Worm (Caenorhabditis elegans) whole organism, L1 larva: ENCODE data around the gene prp-18.

Source experiments
- C04F5.9 ChIP-seq: sonication (generic microtip); optimal IDR thresholded peaks from 2 replicates; lab custom pipeline; 2016; ENCODE audit warnings: missing genetic modification characterization, missing compliant biosample characterization
- F16B12.6 ChIP-seq: fragments of 150-350 bp; optimal IDR thresholded peaks from 2 replicates; lab custom pipeline; 2014; ENCODE audit warnings: missing biosample characterization, missing genetic modification characterization
- aha-1 ChIP-seq: fragments of 150-350 bp; optimal IDR thresholded peaks from 2 replicates; lab custom pipeline; 2014; ENCODE audit warnings: missing biosample characterization, missing genetic modification characterization
- ama-1 ChIP-seq: fragments of 150-350 bp; optimal IDR thresholded peaks from 2 replicates; lab custom pipeline; 2014
- blmp-1 ChIP-seq: fragments of 150-350 bp; optimal IDR thresholded peaks from 2 replicates; lab custom pipeline; 2014; ENCODE audit warnings: missing biosample characterization, missing genetic modification characterization
- ceh-63 ChIP-seq: fragments of 200-800 bp; sonication (Bioruptor generic); optimal IDR thresholded peaks from 2 replicates; lab custom pipeline; 2018; ENCODE audit warnings: mild to moderate bottlenecking, missing genetic modification characterization, missing compliant biosample characterization
- ceh-8 ChIP-seq: fragments of 200-800 bp; sonication (Bioruptor generic); optimal IDR thresholded peaks from 2 replicates; lab custom pipeline; 2018; ENCODE audit warnings: mild to moderate bottlenecking, missing genetic modification characterization, moderate library complexity, missing compliant biosample characterization
- ceh-82 ChIP-seq, 3 experiments: fragments of 150-350 bp in 1 of 3; sonication (generic microtip) in 2 of 3; optimal IDR thresholded peaks; 2 replicates each; lab custom pipeline; 2014 to 2017; ENCODE audit warnings: missing biosample characterization in 3 of 3, missing genetic modification characterization in 3 of 3
- dpl-1 ChIP-seq, 3 experiments: fragments of 150-350 bp in 2 of 3; sonication (generic microtip) in 1 of 3; optimal IDR thresholded peaks; 2 replicates each; lab custom pipeline; 2014 to 2017; ENCODE audit warnings: missing biosample characterization in 3 of 3, missing genetic modification characterization in 3 of 3, missing genetic modification reagents in 3 of 3
- dsc-1 ChIP-seq: sonication (generic microtip); optimal IDR thresholded peaks from 2 replicates; lab custom pipeline; 2016; ENCODE audit warnings: mild to moderate bottlenecking, missing genetic modification characterization, missing compliant biosample characterization
- efl-1 ChIP-seq, 4 experiments: fragments of 150-350 bp; optimal IDR thresholded peaks in 3 of 4; peaks in 1 of 4; 1 replicate in 1 of 4; 2 replicates in 3 of 4; lab custom pipeline; 2014; ENCODE audit warnings: missing biosample characterization in 2 of 4, missing genetic modification characterization in 2 of 4, missing genetic modification reagents in 2 of 4
- efl-3 ChIP-seq: fragments of 200-800 bp; sonication (Bioruptor generic); optimal IDR thresholded peaks from 2 replicates; lab custom pipeline; 2018; ENCODE audit warnings: mild to moderate bottlenecking, missing genetic modification characterization, missing compliant biosample characterization
- egl-27 ChIP-seq, 2 experiments: fragments of 150-350 bp in 1 of 2; sonication (generic microtip); optimal IDR thresholded peaks; 3 replicates each; lab custom pipeline; 2017 to 2018; ENCODE audit warnings: missing biosample characterization in 2 of 2, missing genetic modification characterization in 2 of 2, missing genetic modification reagents in 2 of 2
- elt-2 ChIP-seq: sonication (generic microtip); optimal IDR thresholded peaks from 2 replicates; lab custom pipeline; 2016; ENCODE audit warnings: missing genetic modification characterization, mild to moderate bottlenecking, inconsistent platforms, missing compliant biosample characterization, missing genetic modification reagents
- elt-3 ChIP-seq, 6 experiments: fragments of 150-350 bp in 1 of 6; sonication (generic microtip); optimal IDR thresholded peaks; 2 replicates each; lab custom pipeline; 2017 to 2018; ENCODE audit warnings: missing biosample characterization in 6 of 6, missing genetic modification characterization in 6 of 6, inconsistent platforms in 1 of 6
- fkh-8 ChIP-seq: sonication (generic microtip); optimal IDR thresholded peaks from 2 replicates; lab custom pipeline; 2016; ENCODE audit warnings: mild to moderate bottlenecking, missing genetic modification characterization, missing compliant biosample characterization
- fos-1 ChIP-seq: fragments of 150-350 bp; optimal IDR thresholded peaks from 2 replicates; lab custom pipeline; 2014; ENCODE audit warnings: missing biosample characterization, missing genetic modification characterization
- hlh-17 ChIP-seq: fragments of 200-800 bp; sonication (Bioruptor generic); optimal IDR thresholded peaks from 2 replicates; lab custom pipeline; 2018; ENCODE audit warnings: missing genetic modification characterization, mild to moderate bottlenecking, missing compliant biosample characterization, moderate library complexity, borderline replicate concordance
- irx-1 ChIP-seq: sonication (generic microtip); optimal IDR thresholded peaks from 2 replicates; lab custom pipeline; 2016; ENCODE audit warnings: missing genetic modification characterization, missing compliant biosample characterization
- lin-14 ChIP-seq: fragments of 200-800 bp; sonication (Bioruptor generic); optimal IDR thresholded peaks from 2 replicates; lab custom pipeline; 2018; ENCODE audit warnings: mild to moderate bottlenecking, missing genetic modification characterization, moderate library complexity, missing compliant biosample characterization
- lin-15B ChIP-seq: fragments of 150-350 bp; sonication (generic microtip); optimal IDR thresholded peaks from 3 replicates; lab custom pipeline; 2014; ENCODE audit warnings: missing biosample characterization, missing genetic modification characterization
- lin-35 ChIP-seq, 2 experiments: fragments of 150-350 bp; optimal IDR thresholded peaks; 2 replicates each; lab custom pipeline; 2014; ENCODE audit warnings: missing biosample characterization in 2 of 2, missing genetic modification characterization in 2 of 2, missing genetic modification reagents in 2 of 2
- lin-39 ChIP-seq: fragments of 150-350 bp; optimal IDR thresholded peaks from 2 replicates; lab custom pipeline; 2014; ENCODE audit warnings: missing biosample characterization, missing genetic modification reagents, missing genetic modification characterization
- lir-3 ChIP-seq: sonication (generic microtip); optimal IDR thresholded peaks from 2 replicates; lab custom pipeline; 2016; ENCODE audit warnings: mild to moderate bottlenecking, missing genetic modification characterization, moderate library complexity, missing compliant biosample characterization; ENCODE audit not compliant: poor library complexity
- lsy-2 ChIP-seq, 2 experiments: fragments of 150-350 bp; optimal IDR thresholded peaks; 2 replicates each; lab custom pipeline; 2014; ENCODE audit warnings: missing biosample characterization in 2 of 2, missing genetic modification characterization in 2 of 2
- mdl-1 ChIP-seq, 2 experiments: fragments of 150-350 bp; optimal IDR thresholded peaks; 2 replicates each; lab custom pipeline; 2014 to 2017; ENCODE audit warnings: missing biosample characterization in 2 of 2, missing genetic modification characterization in 2 of 2, inconsistent platforms in 1 of 2
- mef-2 ChIP-seq: fragments of 150-350 bp; optimal IDR thresholded peaks from 2 replicates; lab custom pipeline; 2014; ENCODE audit warnings: missing biosample characterization, missing genetic modification characterization
- mep-1 ChIP-seq: fragments of 150-350 bp; optimal IDR thresholded peaks from 2 replicates; lab custom pipeline; 2014; ENCODE audit warnings: missing biosample characterization, missing genetic modification characterization
- nhr-12 ChIP-seq: sonication (generic microtip); optimal IDR thresholded peaks from 2 replicates; lab custom pipeline; 2017; ENCODE audit warnings: missing biosample characterization, missing genetic modification characterization
- nhr-19 ChIP-seq: fragments of 200-800 bp; sonication (Bioruptor generic); conservative IDR thresholded peaks from 2 replicates; pipeline ENCODE4 v1.3.6; 2022; ENCODE audit warnings: missing genetic modification characterization, missing compliant biosample characterization
- nhr-20 ChIP-seq: sonication (generic microtip); optimal IDR thresholded peaks from 2 replicates; lab custom pipeline; 2016; ENCODE audit warnings: mild to moderate bottlenecking, missing genetic modification characterization, missing compliant biosample characterization
- nhr-237 ChIP-seq: fragments of 150-350 bp; optimal IDR thresholded peaks from 2 replicates; lab custom pipeline; 2014; ENCODE audit warnings: missing biosample characterization, missing genetic modification characterization
- nhr-47 ChIP-seq: sonication (generic microtip); optimal IDR thresholded peaks from 2 replicates; lab custom pipeline; 2016; ENCODE audit warnings: mild to moderate bottlenecking, missing genetic modification characterization, moderate library complexity, missing compliant biosample characterization
- nhr-71 ChIP-seq: sonication (generic microtip); optimal IDR thresholded peaks from 2 replicates; lab custom pipeline; 2016; ENCODE audit warnings: mild to moderate bottlenecking, missing genetic modification characterization, moderate library complexity, missing compliant biosample characterization
- nhr-76 ChIP-seq: sonication (generic microtip); optimal IDR thresholded peaks from 2 replicates; lab custom pipeline; 2017; ENCODE audit warnings: missing biosample characterization, missing genetic modification characterization
- nhr-84 ChIP-seq: sonication (generic microtip); optimal IDR thresholded peaks from 2 replicates; lab custom pipeline; 2017; ENCODE audit warnings: missing biosample characterization, missing genetic modification characterization
- nhr-85 ChIP-seq: sonication (generic microtip); peaks from one replicate; lab custom pipeline; 2016; ENCODE audit warnings: missing genetic modification characterization, inconsistent platforms, missing compliant biosample characterization
- rnt-1 ChIP-seq: sonication (generic microtip); optimal IDR thresholded peaks from 2 replicates; lab custom pipeline; 2016; ENCODE audit warnings: mild to moderate bottlenecking, missing genetic modification characterization, moderate library complexity, missing compliant biosample characterization
- skn-1 ChIP-seq: fragments of 150-350 bp; optimal IDR thresholded peaks from 2 replicates; lab custom pipeline; 2014; ENCODE audit warnings: missing biosample characterization, missing genetic modification characterization
- snu-23 ChIP-seq: sonication (generic microtip); optimal IDR thresholded peaks from 2 replicates; lab custom pipeline; 2016; ENCODE audit warnings: missing genetic modification characterization, missing compliant biosample characterization
- sox-4 ChIP-seq: sonication (generic microtip); optimal IDR thresholded peaks from 2 replicates; lab custom pipeline; 2016; ENCODE audit warnings: missing genetic modification characterization, missing compliant biosample characterization
- swsn-7 ChIP-seq: sonication (generic microtip); optimal IDR thresholded peaks from 2 replicates; lab custom pipeline; 2016; ENCODE audit warnings: missing genetic modification characterization, missing compliant biosample characterization
- tbx-2 ChIP-seq: sonication (generic microtip); optimal IDR thresholded peaks from 2 replicates; lab custom pipeline; 2016; ENCODE audit warnings: missing genetic modification characterization, missing compliant biosample characterization
- tlp-1 ChIP-seq: fragments of 150-350 bp; optimal IDR thresholded peaks from 2 replicates; lab custom pipeline; 2014; ENCODE audit warnings: missing biosample characterization, missing genetic modification characterization
- unc-130 ChIP-seq: fragments of 150-350 bp; optimal IDR thresholded peaks from 2 replicates; lab custom pipeline; 2017; ENCODE audit warnings: missing biosample characterization, missing genetic modification characterization, inconsistent platforms
- unc-30 ChIP-seq: sonication (generic microtip); optimal IDR thresholded peaks from 2 replicates; lab custom pipeline; 2017; ENCODE audit warnings: missing biosample characterization, missing genetic modification characterization
- unc-62 ChIP-seq: fragments of 150-350 bp; optimal IDR thresholded peaks from 2 replicates; lab custom pipeline; 2014; ENCODE audit warnings: missing biosample characterization, missing genetic modification reagents, missing genetic modification characterization
- unc-86 ChIP-seq: sonication (generic microtip); optimal IDR thresholded peaks from 2 replicates; lab custom pipeline; 2016; ENCODE audit warnings: missing genetic modification characterization, missing compliant biosample characterization
- unc-98 ChIP-seq: fragments of 200-800 bp; sonication (Bioruptor generic); IDR thresholded peaks from 2 replicates; pipeline ENCODE4 v1.3.6; 2022; ENCODE audit warnings: missing genetic modification characterization, missing compliant biosample characterization
- xbp-1 ChIP-seq: sonication (generic microtip); optimal IDR thresholded peaks from 2 replicates; lab custom pipeline; 2016; ENCODE audit warnings: missing genetic modification characterization, missing compliant biosample characterization
- zag-1 ChIP-seq: fragments of 150-350 bp; optimal IDR thresholded peaks from 2 replicates; lab custom pipeline; 2014; ENCODE audit warnings: missing biosample characterization, missing genetic modification characterization
- ztf-11 ChIP-seq, 2 experiments: sonication (generic microtip); optimal IDR thresholded peaks; 2 replicates each; lab custom pipeline; 2016 to 2017; ENCODE audit warnings: missing genetic modification characterization in 2 of 2, missing biosample characterization in 1 of 2, missing compliant biosample characterization in 1 of 2
- ztf-4 ChIP-seq: fragments of 150-350 bp; optimal IDR thresholded peaks from 2 replicates; lab custom pipeline; 2014; ENCODE audit warnings: missing biosample characterization, missing genetic modification characterization

prp-18 gene

DNA sequence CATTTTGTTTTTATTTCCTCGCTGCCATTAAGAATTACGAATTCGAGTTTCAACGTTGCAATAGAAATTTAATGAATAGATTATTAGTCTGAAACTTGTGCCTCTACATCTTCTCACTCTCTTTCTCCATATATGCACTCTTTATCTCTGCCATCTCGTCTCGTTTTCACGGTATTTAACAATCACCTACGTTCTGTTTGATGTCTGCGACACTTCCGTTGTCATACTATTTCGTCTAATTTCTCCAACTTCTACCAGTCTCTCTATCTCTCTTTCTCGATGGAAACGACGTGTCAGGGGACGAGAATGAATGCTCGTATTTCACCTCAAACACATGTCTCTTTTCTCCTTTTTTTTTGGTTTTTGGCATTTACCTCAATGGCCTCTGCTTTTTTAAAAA lies 10.3 kb downstream of the prp-18 start:
- TF ChIP-seq unc-86 (peak; percentile 62), nhr-71 (tag; lab: Kevin White, UChicago) (peak; percentile 70), unc-130 (tag; lab: Kevin White, UChicago) (no peak), snu-23 (GFP tag; lab: Kevin White, UChicago) (peak; percentile 73), rnt-1 (peak; percentile 49), unc-98 (no peak), tbx-2 (tag; lab: Kevin White, UChicago) (peak; percentile 39), ztf-4 (tag; lab: Kevin White, UChicago) (peak; percentile 19), dpl-1 (GFP tag; optimal IDR thresholded peaks at IDR 0.05; lab: Kevin White, UChicago) (peak in 2 of 3 experiments; percentile 10 to 38), fos-1 (tag; lab: Kevin White, UChicago) (no peak), nhr-19 (peak; percentile 27), lin-39 (tag; lab: Kevin White, UChicago) (no peak), efl-1 (optimal IDR thresholded peaks at IDR 0.05; lab: Kevin White, UChicago) (peak; percentile 63 to 75), efl-1 (GFP tag; optimal IDR thresholded peaks at IDR 0.05 in 1 of 2; lab: Kevin White, UChicago) (no peak), ceh-63 (no peak), lsy-2 (tag; optimal IDR thresholded peaks at IDR 0.05; lab: Kevin White, UChicago) (peak; percentile 52 to 66), tlp-1 (tag; lab: Kevin White, UChicago) (no peak), nhr-84 (tag; lab: Kevin White, UChicago) (no peak), ceh-82 (tag; optimal IDR thresholded peaks at IDR 0.05; lab: Kevin White, UChicago) (peak in 2 of 3 experiments; percentile 26 to 40), skn-1 (no peak), unc-62 (no peak), elt-3 (tag; optimal IDR thresholded peaks at IDR 0.05; lab: Kevin White, UChicago) (peak in 1 of 6 experiments; percentile 6), nhr-20 (tag; lab: Kevin White, UChicago) (peak; percentile 78), unc-30 (no peak), mep-1 (tag; lab: Kevin White, UChicago) (peak; percentile 63), aha-1 (tag; lab: Kevin White, UChicago) (no peak), elt-2 (peak; percentile 46), mdl-1 (tag; optimal IDR thresholded peaks at IDR 0.05; lab: Kevin White, UChicago) (peak in 1 of 2 experiments; percentile 54), fkh-8 (peak; percentile 51), lin-35 (GFP tag; optimal IDR thresholded peaks at IDR 0.05; lab: Kevin White, UChicago) (peak; percentile 43 to 60), nhr-85 (tag; lab: Kevin White, UChicago) (peak; percentile 86), irx-1 (tag; lab: Kevin White, UChicago) (no peak), swsn-7 (tag; lab: Kevin White, UChicago) (peak; percentile 39), dsc-1 (peak; percentile 7), ztf-11 (tag; optimal IDR thresholded peaks at IDR 0.05; lab: Kevin White, UChicago) (no peak), xbp-1 (tag; lab: Kevin White, UChicago) (peak; percentile 32), lin-14 (peak; percentile 86), C04F5.9 (tag; lab: Kevin White, UChicago) (no peak), lir-3 (tag; lab: Kevin White, UChicago) (peak; percentile 24), zag-1 (tag; lab: Kevin White, UChicago) (no peak), nhr-76 (tag; lab: Kevin White, UChicago) (no peak), blmp-1 (peak; percentile 41), nhr-47 (peak; percentile 38), lin-15B (no peak)

DNA sequence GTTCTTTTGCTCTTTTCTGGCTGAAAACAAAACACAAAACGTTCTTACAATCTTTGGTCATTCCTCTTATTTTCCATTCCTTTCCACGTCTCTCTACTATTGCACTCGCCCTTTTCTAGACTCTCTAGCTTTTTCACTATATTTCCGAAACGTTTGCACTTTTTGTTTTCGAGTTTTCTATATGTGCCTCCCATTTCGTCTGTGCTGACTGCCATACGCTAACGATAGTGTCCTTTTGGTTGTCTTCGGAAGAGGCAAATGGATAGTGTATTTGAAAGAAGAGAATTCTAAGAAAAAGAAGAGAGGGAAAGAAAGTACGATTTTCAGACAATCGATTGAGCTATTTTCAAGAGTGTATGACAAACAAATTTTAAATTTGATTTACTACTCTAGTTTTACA lies 11.4 kb downstream of the prp-18 start:
- TF ChIP-seq egl-27 (tag; optimal IDR thresholded peaks at IDR 0.05; lab: Kevin White, UChicago) (no peak), lin-35 (GFP tag; optimal IDR thresholded peaks at IDR 0.05; lab: Kevin White, UChicago) (peak in 1 of 2 experiments; percentile 26), elt-2 (peak; percentile 39), mdl-1 (tag; optimal IDR thresholded peaks at IDR 0.05; lab: Kevin White, UChicago) (no peak), sox-4 (tag; lab: Kevin White, UChicago) (no peak), ceh-82 (tag; optimal IDR thresholded peaks at IDR 0.05; lab: Kevin White, UChicago) (peak in 1 of 3 experiments; percentile 22), ama-1 (lab: Kevin White, UChicago) (no peak), mef-2 (tag; lab: Kevin White, UChicago) (no peak), efl-3 (no peak), lir-3 (tag; lab: Kevin White, UChicago) (no peak), nhr-237 (tag; lab: Kevin White, UChicago) (no peak), F16B12.6 (tag; lab: Kevin White, UChicago) (no peak), ztf-4 (tag; lab: Kevin White, UChicago) (no peak), nhr-12 (tag; lab: Kevin White, UChicago) (no peak), ceh-8 (GFP tag; lab: Kevin White, UChicago) (no peak), rnt-1 (peak; percentile 3), nhr-19 (no peak), hlh-17 (GFP tag; lab: Kevin White, UChicago) (no peak), lin-39 (tag; lab: Kevin White, UChicago) (no peak), fos-1 (tag; lab: Kevin White, UChicago) (no peak), ztf-11 (tag; optimal IDR thresholded peaks at IDR 0.05; lab: Kevin White, UChicago) (no peak)
